Comparison of ENCODE assay signal across 3 fruit fly cellular contexts in the genomic region with DNA sequence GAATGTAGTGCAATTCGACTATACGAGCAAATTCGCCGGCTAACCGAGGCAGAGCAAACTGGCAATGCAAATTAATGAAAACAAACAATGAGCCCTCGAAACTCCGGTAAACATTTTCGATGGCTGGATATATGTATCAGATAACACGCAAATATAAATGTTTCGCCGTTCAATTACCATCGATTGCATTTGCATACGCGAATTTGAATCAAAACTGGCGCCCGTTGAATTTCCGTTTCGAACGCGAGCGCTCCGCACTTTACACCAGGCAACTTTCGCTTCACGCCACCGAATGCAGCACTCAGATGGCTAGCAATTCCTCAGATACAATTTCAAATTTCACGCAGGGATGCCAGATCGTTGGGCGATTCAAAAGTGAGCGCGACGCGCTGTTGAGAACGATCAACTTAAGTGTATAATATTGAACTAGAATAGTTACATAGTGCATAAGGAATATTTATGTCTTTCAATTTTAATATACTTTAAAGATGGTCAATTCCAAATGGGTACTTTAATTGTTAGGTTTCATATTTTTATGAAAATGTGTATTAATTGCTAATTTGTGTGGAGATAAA.
A peak's percentile ranks its signal among the peaks of the same experiment; 100 is the strongest.
TF ChIP-seq lines count a peak whose summit lies in the region.

Gene if, minus strand, starts transcription at position 294 of the 575 bp plus-strand sequence.

- peak; percentile 31 for TF ChIP-seq CTCF in whole organism, embryonic (GFP tag; optimal IDR thresholded peaks at IDR 0.05; lab: Kevin White, UChicago)

TF ChIP-seq in whole organism, embryonic, 481 proteins besides CTCF, POLR2A, EP300 and RAD21 (continues in another document):
- TF ChIP-seq CG15011 (GFP tag; optimal IDR thresholded peaks at IDR 0.05; lab: Kevin White, UChicago) (no peak), HLH4C (GFP tag; IDR thresholded peaks at IDR 0.05; lab: Robert Waterston, UW; ENCODE audit: partially characterized antibody) (no peak), CG30431 (GFP tag; optimal IDR thresholded peaks at IDR 0.05; lab: Kevin White, UChicago) (no peak), Doc3 (GFP tag; IDR thresholded peaks at IDR 0.05; lab: Robert Waterston, UW; ENCODE audit: partially characterized antibody) (no peak), wor (GFP tag; IDR thresholded peaks at IDR 0.05; lab: Robert Waterston, UW) (no peak), yki (optimal IDR thresholded peaks at IDR 0.05; lab: Kevin White, UChicago) (no peak), CG17361 (GFP tag; IDR thresholded peaks at IDR 0.05; lab: Robert Waterston, UW) (0 out of 3 replicates have a peak, but pooled peaks have one; percentile 24), gt (GFP tag; IDR thresholded peaks at IDR 0.05; lab: Robert Waterston, UW) (no peak), CG34422 (GFP tag; IDR thresholded peaks at IDR 0.05; lab: Robert Waterston, UW) (no peak), crol (GFP tag; IDR thresholded peaks at IDR 0.05; lab: Robert Waterston, UW) (no peak), CG31388 (GFP tag; optimal IDR thresholded peaks at IDR 0.05; lab: Kevin White, UChicago) (no peak), bbx (GFP tag; IDR thresholded peaks at IDR 0.05; lab: Robert Waterston, UW; ENCODE audit: partially characterized antibody) (peak; percentile 31; the same call in 1 of the 2 replicates), crp (GFP tag; optimal IDR thresholded peaks at IDR 0.05; lab: Kevin White, UChicago) (no peak), CG7963 (GFP tag; IDR thresholded peaks at IDR 0.05; lab: Robert Waterston, UW; ENCODE audit: partially characterized antibody) (no peak), z (GFP tag; IDR thresholded peaks at IDR 0.05; lab: Robert Waterston, UW) (0 out of 3 replicates have a peak, but pooled peaks have one; percentile 42), ac (GFP tag; optimal IDR thresholded peaks at IDR 0.05; lab: Kevin White, UChicago) (no peak), Mes4 (GFP tag; optimal IDR thresholded peaks at IDR 0.05; lab: Kevin White, UChicago) (no peak), cg (GFP tag; optimal IDR thresholded peaks at IDR 0.05; lab: Kevin White, UChicago) (no peak), Max (GFP tag; optimal IDR thresholded peaks at IDR 0.05; lab: Kevin White, UChicago) (no peak), CG6791 (GFP tag; IDR thresholded peaks at IDR 0.05; lab: Robert Waterston, UW; ENCODE audit: partially characterized antibody) (0 out of 3 replicates have a peak, but pooled peaks have one; percentile 7), amos (GFP tag; IDR thresholded peaks at IDR 0.05; lab: Robert Waterston, UW; ENCODE audit: partially characterized antibody) (peak; percentile 33; the same call in 1 of the 2 replicates), slp2 (GFP tag; optimal IDR thresholded peaks at IDR 0.05; lab: Kevin White, UChicago) (no peak), odd (GFP tag; optimal IDR thresholded peaks at IDR 0.05; lab: Kevin White, UChicago) (no peak), CG1603 (tag; optimal IDR thresholded peaks at IDR 0.05; lab: Kevin White, UChicago) (peak; percentile 24), CG2889 (GFP tag; IDR thresholded peaks at IDR 0.05; lab: Robert Waterston, UW) (no peak), shn (GFP tag; optimal IDR thresholded peaks at IDR 0.05; lab: Kevin White, UChicago) (no peak)

TF ChIP-seq in whole organism, prepupa, 60 proteins besides CTCF, POLR2A, EP300 and RAD21:
- TF ChIP-seq CG9139 (GFP tag; optimal IDR thresholded peaks at IDR 0.05; lab: Kevin White, UChicago) (no peak), Eip78C (GFP tag; lab: Kevin White, UChicago) (peak; percentile 48)

TF ChIP-seq in whole organism, pupa, 21 proteins besides CTCF, POLR2A, EP300 and RAD21:
- no peak for TF ChIP-seq Ets98B (GFP tag; IDR thresholded peaks at IDR 0.05; lab: Robert Waterston, UW)
- TF ChIP-seq CG12605 (GFP tag; IDR thresholded peaks at IDR 0.05; lab: Robert Waterston, UW) = peak; percentile 22; the same call in 1 of the 2 replicates
- no peak for TF ChIP-seq CG34367 (tag; optimal IDR thresholded peaks at IDR 0.05; lab: Kevin White, UChicago)

Comparison
In these comparisons a context has a peak if more than half of its experiments do, and no peak if none do; other contexts are left out.
1. Of the 7 proteins assayed by ChIP-seq in both whole organism, embryonic and whole organism, prepupa: peak only in whole organism, embryonic: Blimp-1; only in whole organism, prepupa: none; in both: none; in neither: 6.